Fruit fly (Drosophila melanogaster): ENCODE results near the gene cal1.

The cal1 gene

DNA sequence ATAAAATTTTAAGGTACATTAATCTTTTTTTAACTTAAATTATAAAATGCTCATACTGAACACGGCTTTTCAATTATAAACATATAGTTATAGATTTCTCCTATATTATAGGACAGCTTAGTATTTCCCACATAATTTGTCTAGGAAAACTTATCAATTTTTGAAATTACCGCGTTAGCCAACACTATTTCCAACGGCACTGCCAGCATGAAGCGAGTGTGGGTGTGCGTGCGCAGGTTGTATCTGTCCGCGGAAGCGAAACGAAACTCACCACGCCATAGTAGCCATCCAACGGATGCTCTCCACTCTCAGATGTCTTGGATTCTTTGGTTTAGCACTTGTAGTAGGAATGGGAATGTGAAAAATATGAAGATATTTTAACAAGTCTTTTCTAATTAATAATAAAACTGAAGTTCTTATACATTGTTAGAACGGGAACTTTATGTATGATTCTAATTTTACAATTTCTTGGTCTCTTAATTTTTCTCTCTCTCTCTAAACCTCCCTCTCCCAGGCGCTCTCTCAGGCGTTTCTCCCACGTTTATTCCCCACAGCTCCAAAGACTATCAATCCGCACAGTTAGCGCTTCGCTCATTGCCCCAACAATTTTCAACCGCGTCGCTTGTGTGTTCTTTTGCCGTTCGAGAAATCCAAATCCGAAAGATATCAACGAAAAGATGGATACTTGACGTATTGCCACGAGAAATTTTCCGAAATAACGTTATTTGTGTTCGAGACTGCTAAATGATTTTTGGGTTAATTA is 34.5 kb upstream of the cal1 start, which contains the start of gene Dad (continued):
- TF ChIP-seq Taf1 (GFP tag; IDR thresholded peaks at IDR 0.05) (no peak), Vsx1 (GFP tag; optimal IDR thresholded peaks at IDR 0.05) (no peak), CG17912 (GFP tag; optimal IDR thresholded peaks at IDR 0.05) (no peak), kah (GFP tag; optimal IDR thresholded peaks at IDR 0.05) (peak; percentile 12), btn (GFP tag; optimal IDR thresholded peaks at IDR 0.05) (no peak), CG2202 (tag; optimal IDR thresholded peaks at IDR 0.05) (peak; percentile 10), nerfin-1 (tag; optimal IDR thresholded peaks at IDR 0.05) (no peak), Oli (tag; optimal IDR thresholded peaks at IDR 0.05) (no peak), CG3407 (GFP tag; optimal IDR thresholded peaks at IDR 0.05) (no peak), abd-A (tag; optimal IDR thresholded peaks at IDR 0.05) (peak; percentile 67), CG10366 (GFP tag; IDR thresholded peaks at IDR 0.05) (no peak), luna (GFP tag; optimal IDR thresholded peaks at IDR 0.05) (no peak), Abd-B (GFP tag; optimal IDR thresholded peaks at IDR 0.05) (no peak), fru (optimal IDR thresholded peaks at IDR 0.05) (no peak), phol (tag; optimal IDR thresholded peaks at IDR 0.05) (no peak), slbo (GFP tag; IDR thresholded peaks at IDR 0.05) (0 out of 2 replicates have a peak, but pooled peaks have one; percentile 28), trh (GFP tag; optimal IDR thresholded peaks at IDR 0.05) (no peak), zen2 (GFP tag; IDR thresholded peaks at IDR 0.05; ENCODE audit: partially characterized antibody) (peak; percentile 42; the same call in 1 of the 3 replicates), HHEX (GFP tag; optimal IDR thresholded peaks at IDR 0.05) (no peak), CG16779 (GFP tag; IDR thresholded peaks at IDR 0.05) (no peak), shn (GFP tag; optimal IDR thresholded peaks at IDR 0.05) (no peak), otp (GFP tag; IDR thresholded peaks at IDR 0.05) (0 out of 3 replicates have a peak, but pooled peaks have one; percentile 37), nau (GFP tag; optimal IDR thresholded peaks at IDR 0.05) (no peak), Neu2 (GFP tag; optimal IDR thresholded peaks at IDR 0.05; ENCODE audit: borderline replicate concordance) (no peak), CG6272 (GFP tag; IDR thresholded peaks at IDR 0.05) (no peak), CG31441 (GFP tag; IDR thresholded peaks at IDR 0.05) (no peak), CG10565 (GFP tag; optimal IDR thresholded peaks at IDR 0.05) (no peak), CG17612 (GFP tag; IDR thresholded peaks at IDR 0.05) (no peak), CG10462 (GFP tag; optimal IDR thresholded peaks at IDR 0.05) (no peak), CG6689 (GFP tag; IDR thresholded peaks at IDR 0.05) (no peak), Ptx1 (GFP tag; IDR thresholded peaks at IDR 0.05) (no peak), Jarid2 (GFP tag; optimal IDR thresholded peaks at IDR 0.05) (peak; percentile 94), CG15011 (GFP tag; optimal IDR thresholded peaks at IDR 0.05) (no peak), Stat92E (GFP tag; optimal IDR thresholded peaks at IDR 0.05) (peak in 1 of 3 experiments; percentile 52), fd3F (GFP tag; optimal IDR thresholded peaks at IDR 0.05) (no peak), Hey (tag; optimal IDR thresholded peaks at IDR 0.05) (no peak), CG4424 (GFP tag; optimal IDR thresholded peaks at IDR 0.05) (no peak), Hr51 (GFP tag; optimal IDR thresholded peaks at IDR 0.05) (no peak), tna (GFP tag; IDR thresholded peaks at IDR 0.05; ENCODE audit: partially characterized antibody) (no peak), gt (GFP tag; IDR thresholded peaks at IDR 0.05) (no peak), CG10147 (GFP tag; optimal IDR thresholded peaks at IDR 0.05) (peak; percentile 5), bsh (GFP tag; optimal IDR thresholded peaks at IDR 0.05) (peak in 1 of 2 experiments; percentile 23), vnd (GFP tag; IDR thresholded peaks at IDR 0.05; ENCODE audit: partially characterized antibody) (no peak), schlank (tag; optimal IDR thresholded peaks at IDR 0.05) (no peak), MTF-1 (GFP tag; optimal IDR thresholded peaks at IDR 0.05; ENCODE audit: borderline replicate concordance) (peak; percentile 67), CG9817 (tag; optimal IDR thresholded peaks at IDR 0.05) (no peak), Antp (GFP tag; optimal IDR thresholded peaks at IDR 0.05) (no peak), sens-2 (GFP tag; IDR thresholded peaks at IDR 0.05) (no peak), Nf-YC (tag; optimal IDR thresholded peaks at IDR 0.05) (peak; percentile 17)

All from whole organism, embryonic.